Fruit fly (Drosophila melanogaster): Measurements from ENCODE around the gene S.

S gene

DNA sequence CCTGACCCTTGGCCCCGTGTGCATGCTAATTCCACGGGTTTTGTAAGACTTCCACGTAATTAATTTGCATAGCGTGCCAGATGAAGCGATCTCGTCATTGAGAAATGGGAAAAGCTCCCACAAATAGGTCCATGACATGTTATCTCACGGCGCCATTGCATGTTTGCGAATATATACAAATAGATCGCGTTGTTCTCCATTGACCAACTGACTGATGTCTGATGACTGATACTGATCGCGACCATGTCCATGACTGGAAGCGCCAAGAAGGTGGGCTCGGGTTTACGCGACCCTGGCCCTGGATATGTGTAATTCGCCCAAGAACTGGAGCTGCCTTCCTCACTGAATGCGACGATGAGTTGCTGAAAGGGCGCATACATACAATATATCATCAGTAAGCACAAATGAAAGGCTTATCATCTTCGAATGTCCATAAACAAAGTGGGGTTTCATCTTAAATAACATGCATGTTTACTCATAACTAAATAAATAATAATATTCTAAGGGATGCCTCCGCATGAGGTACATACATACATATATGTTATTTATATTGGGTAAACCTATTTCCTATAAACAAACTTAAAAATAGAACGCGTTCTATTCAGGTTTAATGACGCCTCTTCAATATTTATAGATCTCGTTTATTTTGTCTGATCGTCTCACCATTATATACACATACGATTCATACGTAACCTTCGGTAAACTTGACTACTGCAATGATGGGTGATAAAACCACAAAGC lies 45.6 kb upstream of the S start (continued):
- TF ChIP-seq fd102C (GFP tag; optimal IDR thresholded peaks at IDR 0.05) (no peak), Usf (GFP tag; optimal IDR thresholded peaks at IDR 0.05) (no peak), CG12236 (GFP tag; optimal IDR thresholded peaks at IDR 0.05) (no peak), Myb (GFP tag; optimal IDR thresholded peaks at IDR 0.05) (no peak), repo (GFP tag; optimal IDR thresholded peaks at IDR 0.05) (no peak), cwo (GFP tag; optimal IDR thresholded peaks at IDR 0.05) (peak; percentile 29), CG13287 (GFP tag; IDR thresholded peaks at IDR 0.05; ENCODE audit: partially characterized antibody) (no peak), schlank (tag; optimal IDR thresholded peaks at IDR 0.05) (no peak), CG12155 (GFP tag; optimal IDR thresholded peaks at IDR 0.05) (no peak), CG15696 (tag; optimal IDR thresholded peaks at IDR 0.05) (peak; percentile 83), CG15514 (GFP tag; optimal IDR thresholded peaks at IDR 0.05) (no peak), Hmr (GFP tag; optimal IDR thresholded peaks at IDR 0.05) (no peak), CG13296 (GFP tag; optimal IDR thresholded peaks at IDR 0.05) (no peak), CG10959 (GFP tag; IDR thresholded peaks at IDR 0.05) (no peak), chinmo (GFP tag; IDR thresholded peaks at IDR 0.05; ENCODE audit: partially characterized antibody) (no peak), al (GFP tag; IDR thresholded peaks at IDR 0.05) (no peak), CG7372 (GFP tag; IDR thresholded peaks at IDR 0.05) (no peak), nerfin-2 (GFP tag; IDR thresholded peaks at IDR 0.05; ENCODE audit: partially characterized antibody) (no peak), CG17359 (tag; optimal IDR thresholded peaks at IDR 0.05) (peak; percentile 74), CG11398 (GFP tag; optimal IDR thresholded peaks at IDR 0.05) (no peak), CG13624 (GFP tag; optimal IDR thresholded peaks at IDR 0.05) (no peak), insv (GFP tag; optimal IDR thresholded peaks at IDR 0.05) (no peak), inv (GFP tag; IDR thresholded peaks at IDR 0.05; ENCODE audit: partially characterized antibody) (no peak), phol (tag; optimal IDR thresholded peaks at IDR 0.05) (peak; percentile 22), CG34376 (GFP tag; optimal IDR thresholded peaks at IDR 0.05) (no peak), CG2678 (tag; optimal IDR thresholded peaks at IDR 0.05) (peak; percentile 72), nau (GFP tag; optimal IDR thresholded peaks at IDR 0.05) (peak; percentile 50), gcm2 (GFP tag; optimal IDR thresholded peaks at IDR 0.05) (no peak), TFAM (GFP tag; optimal IDR thresholded peaks at IDR 0.05) (no peak), nmo (GFP tag; optimal IDR thresholded peaks at IDR 0.05) (peak; percentile 32), CG31365 (tag; optimal IDR thresholded peaks at IDR 0.05) (peak; percentile 1), Mes4 (GFP tag; optimal IDR thresholded peaks at IDR 0.05) (no peak), CG6272 (GFP tag; IDR thresholded peaks at IDR 0.05) (no peak), C15 (GFP tag; IDR thresholded peaks at IDR 0.05) (no peak), HmgD (GFP tag; optimal IDR thresholded peaks at IDR 0.05) (no peak), CG4707 (GFP tag; optimal IDR thresholded peaks at IDR 0.05) (peak; percentile 55), CG18764 (GFP tag; optimal IDR thresholded peaks at IDR 0.05) (peak; percentile 45), CG4328 (GFP tag; optimal IDR thresholded peaks at IDR 0.05) (no peak), CG17328 (GFP tag; IDR thresholded peaks at IDR 0.05) (no peak), CG16863 (GFP tag; optimal IDR thresholded peaks at IDR 0.05) (no peak), Nf-YC (tag; optimal IDR thresholded peaks at IDR 0.05) (no peak), CG18476 (GFP tag; optimal IDR thresholded peaks at IDR 0.05) (peak; percentile 29), Xrp1 (GFP tag; IDR thresholded peaks at IDR 0.05) (peak; percentile 81), BEAF-32 (GFP tag; optimal IDR thresholded peaks at IDR 0.05) (no peak), chif (GFP tag; optimal IDR thresholded peaks at IDR 0.05) (no peak), cg (GFP tag; optimal IDR thresholded peaks at IDR 0.05) (no peak), bbx (GFP tag; IDR thresholded peaks at IDR 0.05; ENCODE audit: partially characterized antibody) (no peak), CG18011 (GFP tag; optimal IDR thresholded peaks at IDR 0.05) (no peak), CG30431 (GFP tag; optimal IDR thresholded peaks at IDR 0.05) (no peak)
